Fruit fly (Drosophila melanogaster) whole organism, adult: ENCODE results near the gene Mes2.

ENCODE experiments used
- CG11617 ChIP-seq: fragments of 200-800 bp; sonication (Bioruptor generic); optimal IDR thresholded peaks from 2 replicates; lab custom pipeline; 2017; ENCODE audit warnings: mild to moderate bottlenecking, missing biosample characterization, missing genetic modification reagents, missing genetic modification characterization
- CG12768 ChIP-seq: fragments of 200-800 bp; sonication (Bioruptor generic); optimal IDR thresholded peaks from 2 replicates; lab custom pipeline; 2017; ENCODE audit warnings: missing biosample characterization, missing genetic modification characterization, mild to moderate bottlenecking, moderate library complexity, missing genetic modification reagents
- CG14711 ChIP-seq: fragments of 200-800 bp; sonication (Bioruptor generic); optimal IDR thresholded peaks from 2 replicates; lab custom pipeline; 2018; ENCODE audit warnings: missing biosample characterization, mild to moderate bottlenecking, missing genetic modification characterization, moderate library complexity
- CG1620 ChIP-seq: fragments of 200-800 bp; sonication (Bioruptor generic); optimal IDR thresholded peaks from 2 replicates; lab custom pipeline; 2016; ENCODE audit warnings: missing biosample characterization, missing genetic modification characterization
- CG33017 ChIP-seq: fragments of 200-800 bp; sonication (Bioruptor generic); optimal IDR thresholded peaks from 2 replicates; lab custom pipeline; 2018; ENCODE audit warnings: missing biosample characterization, mild to moderate bottlenecking, missing genetic modification characterization, moderate library complexity
- CG5204 ChIP-seq: fragments of 200-800 bp; sonication (Bioruptor generic); optimal IDR thresholded peaks from 2 replicates; lab custom pipeline; 2016; ENCODE audit warnings: missing biosample characterization, missing genetic modification characterization
- CG7045 ChIP-seq: fragments of 200-800 bp; sonication (Bioruptor generic); optimal IDR thresholded peaks from 2 replicates; lab custom pipeline; 2017; ENCODE audit warnings: missing biosample characterization, mild to moderate bottlenecking, missing genetic modification characterization
- CG7101 ChIP-seq: fragments of 200-800 bp; sonication (Bioruptor generic); optimal IDR thresholded peaks from 2 replicates; lab custom pipeline; 2018; ENCODE audit warnings: missing biosample characterization, mild to moderate bottlenecking, missing genetic modification characterization, moderate library complexity
- Clk ChIP-seq: fragments of 200-800 bp; sonication (Bioruptor generic); optimal IDR thresholded peaks from 2 replicates; lab custom pipeline; 2017; ENCODE audit warnings: missing biosample characterization, missing genetic modification characterization
- Crg-1 ChIP-seq: fragments of 200-800 bp; sonication (Bioruptor generic); optimal IDR thresholded peaks from 2 replicates; lab custom pipeline; 2016; ENCODE audit warnings: missing biosample characterization, missing genetic modification characterization
- Hr96 ChIP-seq: fragments of 200-800 bp; sonication (Bioruptor generic); optimal IDR thresholded peaks from 2 replicates; lab custom pipeline; 2016; ENCODE audit warnings: missing biosample characterization, missing genetic modification characterization
- Mnt ChIP-seq: fragments of 200-800 bp; sonication (Bioruptor generic); optimal IDR thresholded peaks from 2 replicates; lab custom pipeline; 2016; ENCODE audit warnings: missing biosample characterization, mild to moderate bottlenecking, missing genetic modification characterization
- bab1 ChIP-seq: fragments of 200-800 bp; sonication (Bioruptor generic); optimal IDR thresholded peaks from 3 replicates; lab custom pipeline; 2019; ENCODE audit warnings: missing biosample characterization, mild to moderate bottlenecking, missing genetic modification characterization, moderate library complexity
- cic ChIP-seq: fragments of 200-800 bp; sonication (Bioruptor generic); optimal IDR thresholded peaks from 2 replicates; lab custom pipeline; 2017; ENCODE audit warnings: missing biosample characterization, mild to moderate bottlenecking, missing genetic modification characterization, moderate library complexity
- cnc ChIP-seq, 2 experiments: fragments of >200 bp; optimal IDR thresholded peaks; 2 replicates each; lab custom pipeline; 2017
- kay ChIP-seq: fragments of 200-800 bp; sonication (Bioruptor generic); peaks from one replicate; lab custom pipeline; 2016; ENCODE audit warnings: missing biosample characterization, missing genetic modification characterization, borderline replicate concordance
- ovo ChIP-seq: fragments of 200-800 bp; sonication (Bioruptor generic); optimal IDR thresholded peaks from 2 replicates; lab custom pipeline; 2016; ENCODE audit warnings: missing biosample characterization, missing genetic modification characterization
- pad ChIP-seq: fragments of 200-800 bp; sonication (Bioruptor generic); optimal IDR thresholded peaks from 3 replicates; lab custom pipeline; 2017; ENCODE audit warnings: missing biosample characterization, missing genetic modification characterization, mild to moderate bottlenecking, moderate library complexity, missing genetic modification reagents
- tj ChIP-seq: fragments of 200-800 bp; sonication (Bioruptor generic); optimal IDR thresholded peaks from 3 replicates; lab custom pipeline; 2017; ENCODE audit warnings: missing biosample characterization, mild to moderate bottlenecking, missing genetic modification characterization, moderate library complexity
- toe ChIP-seq: fragments of 200-800 bp; sonication (Bioruptor generic); optimal IDR thresholded peaks from 2 replicates; lab custom pipeline; 2016; ENCODE audit warnings: missing biosample characterization, missing genetic modification characterization

The Mes2 gene

DNA sequence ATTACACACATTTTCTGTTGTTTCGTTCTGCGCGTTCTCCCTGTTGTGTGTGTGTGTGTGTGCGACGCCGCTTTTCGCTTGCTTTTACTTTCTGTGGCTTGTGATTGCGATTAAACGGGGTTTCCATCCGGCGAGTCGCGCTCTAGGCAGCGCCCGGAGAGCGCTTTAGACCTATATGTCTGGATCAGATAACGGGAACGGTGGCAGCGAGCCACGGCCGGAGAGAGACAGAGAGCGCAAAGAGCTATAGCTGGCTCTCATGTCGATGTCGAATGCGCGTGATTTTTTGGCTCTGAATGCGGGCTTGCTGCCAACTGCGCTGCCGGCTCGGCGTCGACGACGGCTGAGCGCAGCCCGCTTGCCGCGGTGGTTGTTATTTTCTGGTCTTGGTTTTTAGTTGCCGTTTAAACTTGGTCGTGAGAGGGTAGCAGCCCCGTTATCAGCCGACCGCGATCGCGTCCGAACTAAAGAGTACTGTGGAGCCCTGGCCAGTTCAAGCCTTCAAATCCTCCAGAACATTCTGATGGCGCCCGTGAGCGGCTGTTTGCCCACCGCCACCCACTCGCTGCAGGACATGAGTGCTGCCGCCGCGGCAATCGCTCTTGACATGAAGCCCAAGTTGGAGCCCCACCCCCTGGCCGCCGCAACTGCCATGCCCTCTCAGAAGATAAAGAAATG, at the start of gene Mes2:
Gene Mes2 (plus strand): TSS at position 394 of the 678 bp plus-strand sequence.
- TF ChIP-seq kay (GFP tag; lab: Kevin White, UChicago): peak; percentile 34
- TF ChIP-seq tj: peak; percentile 82
- TF ChIP-seq ovo: peak; percentile 72
- peak; percentile 92 for TF ChIP-seq CG12768 (GFP tag; lab: Kevin White, UChicago)
- peak; percentile 29 for TF ChIP-seq pad (GFP tag; lab: Kevin White, UChicago)
- no peak for TF ChIP-seq toe (GFP tag; lab: Kevin White, UChicago)

dm6 chr3L:22898444-22898843, 47.0 kb upstream of the Mes2 start, which contains the start of gene CG11131:
TSS of gene CG11131 (plus strand) at chr3L:22898744.
- TF ChIP-seq ovo (no peak), CG5204 (GFP tag; lab: Kevin White, UChicago) (no peak), Hr96 (no peak), toe (GFP tag; lab: Kevin White, UChicago) (no peak), CG7101 (tag; lab: Kevin White, UChicago) (no peak), CG33017 (no peak), CG14711 (tag; lab: Kevin White, UChicago) (no peak), pad (GFP tag; lab: Kevin White, UChicago) (no peak), Clk (GFP tag; lab: Kevin White, UChicago) (no peak), kay (GFP tag; lab: Kevin White, UChicago) (no peak), tj (no peak), bab1 (GFP tag; lab: Kevin White, UChicago) (no peak), CG12768 (GFP tag; lab: Kevin White, UChicago) (no peak), CG1620 (GFP tag; lab: Kevin White, UChicago) (no peak)

DNA sequence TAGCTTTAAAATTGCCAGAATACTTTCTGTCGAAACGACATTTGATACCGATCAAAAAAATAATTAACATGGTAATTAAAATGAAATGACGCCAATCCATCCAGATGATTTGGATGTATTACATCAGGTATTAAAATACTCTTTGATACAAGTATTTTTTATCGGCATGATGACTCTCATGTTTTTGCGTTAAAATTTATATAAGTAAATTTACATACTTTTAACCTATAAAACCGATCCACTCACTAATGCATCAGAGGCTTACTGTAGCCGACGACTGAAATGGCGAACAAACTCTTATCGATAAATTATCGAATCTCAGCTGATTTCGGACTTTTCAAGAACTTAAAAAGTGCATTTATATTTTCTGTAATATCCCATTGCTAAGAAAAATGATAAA, 43.8 kb upstream of the Mes2 start, which contains the start of gene BoYb:
Gene BoYb (plus strand): TSS at position 301 of the 400 bp plus-strand sequence.
- no peak for TF ChIP-seq ovo
- TF ChIP-seq cnc (optimal IDR thresholded peaks at IDR 0.05; lab: Kevin White, UChicago): no peak
- TF ChIP-seq CG33017: no peak
- no peak for TF ChIP-seq pad (GFP tag; lab: Kevin White, UChicago)
- TF ChIP-seq CG5204 (GFP tag; lab: Kevin White, UChicago): no peak
- no peak for TF ChIP-seq CG14711 (tag; lab: Kevin White, UChicago)
- no peak for TF ChIP-seq cic (GFP tag; lab: Kevin White, UChicago)
- TF ChIP-seq CG1620 (GFP tag; lab: Kevin White, UChicago): no peak
- TF ChIP-seq toe (GFP tag; lab: Kevin White, UChicago): no peak
- no peak for TF ChIP-seq Mnt (GFP tag; lab: Kevin White, UChicago)
- no peak for TF ChIP-seq tj
- no peak for TF ChIP-seq CG7045 (GFP tag; lab: Kevin White, UChicago)
- TF ChIP-seq Clk (GFP tag; lab: Kevin White, UChicago): no peak
- TF ChIP-seq CG11617: no peak

- TF ChIP-seq pad (GFP tag; lab: Kevin White, UChicago) (no peak), CG14711 (tag; lab: Kevin White, UChicago) (no peak), tj (no peak), CG12768 (GFP tag; lab: Kevin White, UChicago) (peak; percentile 91), CG7101 (tag; lab: Kevin White, UChicago) (no peak)
These were observed 36.0 kb upstream of the Mes2 start for dm6 chr3L:22909325-22909904.

DNA sequence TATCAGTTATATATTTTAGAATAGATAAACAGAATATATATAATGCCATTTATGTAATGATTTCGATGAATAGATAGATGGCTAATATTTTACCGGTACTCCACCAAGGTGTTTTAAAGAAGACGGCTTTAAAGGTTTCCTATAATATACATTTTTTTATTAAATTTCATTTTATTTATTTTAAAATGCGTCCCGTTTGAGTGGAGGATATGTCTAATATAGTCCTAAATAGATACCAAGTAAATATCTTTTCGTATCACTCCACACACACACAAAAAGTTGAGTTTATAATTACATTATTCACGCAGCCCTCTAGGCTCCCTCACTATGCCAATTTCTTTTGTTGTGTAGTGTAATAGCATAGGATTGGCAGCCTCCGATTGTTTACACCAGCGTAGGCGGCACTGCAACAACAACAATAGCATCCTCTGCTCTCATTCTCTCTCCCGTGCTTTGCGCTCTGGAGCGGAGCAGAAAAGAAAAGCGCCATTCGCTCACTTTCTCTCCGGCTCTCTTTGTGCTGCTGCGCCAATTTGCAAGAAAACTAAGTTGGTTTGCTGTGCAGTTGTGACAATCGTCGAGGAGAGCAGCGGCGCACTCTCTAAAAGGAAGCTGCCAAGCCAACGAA, 35.4 kb upstream of the Mes2 start, which contains the start of gene CG12768:
Gene CG12768 (plus strand): TSS at position 578 of the 628 bp plus-strand sequence.
- TF ChIP-seq CG7101 (tag; lab: Kevin White, UChicago): no peak
- no peak for TF ChIP-seq toe (GFP tag; lab: Kevin White, UChicago)
- no peak for TF ChIP-seq Hr96
- no peak for TF ChIP-seq CG7045 (GFP tag; lab: Kevin White, UChicago)
- no peak for TF ChIP-seq CG1620 (GFP tag; lab: Kevin White, UChicago)
- TF ChIP-seq CG33017: no peak

dm6 chr3L:22940249-22940648, 5.2 kb upstream of the Mes2 start:
- TF ChIP-seq CG11617: no peak
- no peak for TF ChIP-seq CG7045 (GFP tag; lab: Kevin White, UChicago)
- no peak for TF ChIP-seq CG33017
- TF ChIP-seq bab1 (GFP tag; lab: Kevin White, UChicago): no peak
- no peak for TF ChIP-seq pad (GFP tag; lab: Kevin White, UChicago)
- no peak for TF ChIP-seq kay (GFP tag; lab: Kevin White, UChicago)
- no peak for TF ChIP-seq toe (GFP tag; lab: Kevin White, UChicago)
- no peak for TF ChIP-seq cnc (optimal IDR thresholded peaks at IDR 0.05; lab: Kevin White, UChicago)
- no peak for TF ChIP-seq tj
- no peak for TF ChIP-seq CG5204 (GFP tag; lab: Kevin White, UChicago)
- no peak for TF ChIP-seq CG1620 (GFP tag; lab: Kevin White, UChicago)
- TF ChIP-seq Mnt (GFP tag; lab: Kevin White, UChicago): no peak
- no peak for TF ChIP-seq Hr96
- no peak for TF ChIP-seq CG7101 (tag; lab: Kevin White, UChicago)
- TF ChIP-seq CG12768 (GFP tag; lab: Kevin White, UChicago): no peak
- TF ChIP-seq Crg-1: no peak
- TF ChIP-seq Clk (GFP tag; lab: Kevin White, UChicago): no peak
